Worm (Caenorhabditis elegans) whole organism, L4/young adult: ENCODE measurements around the gene fipp-1.
A peak's percentile ranks its signal among the peaks of the same experiment; 100 is the strongest.
"Not testable (repeated sequence)": the region's sequence is repeated elsewhere in the genome, so short reads cannot be mapped to it uniquely, and the experiment has no call there.

Experiments used
- W03F9.2 ChIP-seq: fragments of 150-350 bp; optimal IDR thresholded peaks from 2 replicates; lab custom pipeline; 2014; ENCODE audit warnings: missing biosample characterization, missing genetic modification characterization
- dao-5 ChIP-seq: sonication (generic microtip); optimal IDR thresholded peaks from 2 replicates; lab custom pipeline; 2016; ENCODE audit warnings: missing genotype, missing genetic modification characterization, moderate library complexity, missing compliant biosample characterization
- him-1 ChIP-seq: sonication (generic microtip); optimal IDR thresholded peaks from 2 replicates; lab custom pipeline; 2016; ENCODE audit warnings: missing genotype, missing genetic modification reagents, missing genetic modification characterization, missing compliant biosample characterization

Gene fipp-1

DNA sequence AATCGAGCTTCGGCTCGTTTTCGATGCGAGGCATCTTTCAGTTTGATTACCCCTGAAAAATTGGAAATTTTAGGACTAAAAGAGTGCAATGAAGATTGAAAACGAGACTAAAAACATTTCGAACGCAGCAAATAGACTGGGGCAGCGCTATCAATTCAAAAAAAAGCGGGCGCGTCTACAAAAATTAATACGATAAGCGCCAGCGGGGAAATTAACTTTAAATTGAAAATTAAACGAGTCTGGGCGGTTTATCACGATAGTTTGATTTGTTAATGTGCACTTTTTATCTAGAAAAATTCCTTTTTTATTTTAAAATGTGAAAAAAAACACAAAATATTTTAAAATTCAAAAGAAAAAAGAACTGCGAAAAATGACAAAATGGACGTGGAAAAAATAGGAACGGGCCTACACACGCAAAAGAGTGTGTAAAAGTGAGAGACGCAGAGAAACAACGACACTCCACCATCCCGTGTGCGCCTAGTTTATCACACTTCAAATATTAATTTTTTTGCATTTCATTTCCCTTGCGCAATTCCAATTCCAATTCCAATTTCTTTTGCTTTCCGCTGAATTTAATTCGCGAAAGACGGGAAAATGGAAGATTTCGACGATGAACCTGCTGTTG lies at the start of gene fipp-1, which contains the start of gene gmpr-1:
TSS of gene fipp-1 (plus strand) at position 499 of the 625 bp plus-strand sequence.
TSS of gene gmpr-1 (minus strand) at position 75 of the 625 bp plus-strand sequence.
- TF ChIP-seq dao-5 (tag; lab: Kevin White, UChicago) (no peak), W03F9.2 (tag; lab: Kevin White, UChicago) (peak; percentile 6)

DNA sequence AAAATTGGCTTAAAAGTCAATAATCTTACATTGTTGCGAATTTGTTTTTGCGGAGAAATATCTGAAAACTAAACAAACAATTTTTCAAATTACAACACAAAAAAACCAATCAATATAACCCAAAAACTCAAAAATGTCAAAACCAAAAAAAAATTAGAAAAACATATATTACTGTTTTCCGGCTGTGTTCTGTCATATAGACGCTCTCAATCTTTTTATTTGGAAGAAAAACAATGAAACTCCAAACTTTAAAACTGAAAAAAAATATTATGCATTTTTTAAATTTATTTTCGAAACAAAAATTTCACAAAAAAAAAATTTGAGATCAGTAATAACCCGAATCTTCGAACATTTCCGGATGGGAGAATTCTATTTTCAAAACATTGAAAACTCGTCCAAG lies 48.9 kb upstream of the fipp-1 start, which contains the start of gene R02D1.2:
TSS of gene R02D1.2 (minus strand) at position 101 of the 400 bp plus-strand sequence.
- TF ChIP-seq dao-5 (tag; lab: Kevin White, UChicago) (no peak), him-1 (tag; lab: Kevin White, UChicago) (no peak), W03F9.2 (tag; lab: Kevin White, UChicago) (no peak)

DNA sequence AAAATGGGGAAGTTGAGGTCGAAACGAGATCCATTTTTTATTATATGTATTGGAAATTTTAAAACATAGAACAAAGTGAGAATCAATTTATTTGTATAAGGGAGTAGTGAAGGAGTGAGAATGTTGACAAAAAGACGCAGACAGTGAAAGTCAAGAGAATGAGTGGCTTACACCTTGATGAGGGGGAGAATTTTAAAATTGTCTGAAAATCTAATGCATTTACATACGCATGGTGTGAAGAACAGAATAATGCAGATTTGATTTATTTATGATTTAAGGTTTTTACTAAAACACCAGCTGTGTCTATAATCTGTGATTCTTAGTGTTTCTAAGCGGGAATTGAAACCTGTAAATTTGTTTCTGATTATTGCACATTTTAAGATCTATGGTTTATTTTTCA lies 46.2 kb upstream of the fipp-1 start, which contains the start of gene nhr-125:
TSS of gene nhr-125 (minus strand) at position 101 of the 400 bp plus-strand sequence.
- TF ChIP-seq dao-5 (tag; lab: Kevin White, UChicago) (no peak), him-1 (tag; lab: Kevin White, UChicago) (no peak), W03F9.2 (tag; lab: Kevin White, UChicago) (no peak)

DNA sequence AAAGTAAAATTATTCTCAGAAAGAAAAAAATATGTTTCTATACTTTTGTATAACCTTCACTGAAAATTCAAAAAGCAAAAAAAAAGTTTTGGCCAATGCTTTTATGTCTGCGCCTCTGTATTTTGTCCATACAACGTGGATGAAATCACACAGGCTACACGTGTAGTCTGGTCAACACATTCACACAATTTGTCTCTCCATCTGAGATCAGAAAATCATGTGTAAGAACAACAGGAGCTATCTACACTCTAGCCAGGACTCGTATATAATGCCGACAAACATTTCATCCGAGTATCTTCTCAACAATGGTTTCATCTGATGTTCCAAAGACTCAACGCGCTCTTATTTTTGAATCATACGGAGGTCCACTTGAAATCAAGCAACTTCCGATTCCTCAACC lies 44.8 kb upstream of the fipp-1 start, which contains the start of gene D2063.1:
TSS of gene D2063.1 (plus strand) at position 281 of the 400 bp plus-strand sequence.
- no peak for TF ChIP-seq W03F9.2 (tag; lab: Kevin White, UChicago)
- no peak for TF ChIP-seq dao-5 (tag; lab: Kevin White, UChicago)
- no peak for TF ChIP-seq him-1 (tag; lab: Kevin White, UChicago)

DNA sequence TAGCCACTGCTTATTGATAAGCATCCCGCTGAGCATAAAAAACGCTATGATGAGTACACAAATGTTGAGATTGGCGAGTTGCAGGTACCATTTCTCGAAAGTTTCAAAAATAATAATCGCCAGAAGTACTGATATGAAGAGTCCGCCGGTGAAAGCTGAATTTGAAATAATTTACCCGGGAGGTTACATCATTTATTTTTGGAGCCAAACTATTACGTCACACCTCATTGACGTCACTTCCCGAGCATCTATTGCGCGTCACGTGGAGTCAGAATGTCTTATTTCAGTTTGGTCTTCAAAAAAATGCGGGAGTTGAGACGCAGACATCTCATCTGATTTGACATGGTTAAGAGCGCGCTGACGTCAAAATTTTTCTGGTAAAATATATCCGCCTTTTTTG lies 40.8 kb upstream of the fipp-1 start:
- no peak for TF ChIP-seq dao-5 (tag; lab: Kevin White, UChicago)
- no peak for TF ChIP-seq W03F9.2 (tag; lab: Kevin White, UChicago)
- TF ChIP-seq him-1 (tag; lab: Kevin White, UChicago) = no peak

DNA sequence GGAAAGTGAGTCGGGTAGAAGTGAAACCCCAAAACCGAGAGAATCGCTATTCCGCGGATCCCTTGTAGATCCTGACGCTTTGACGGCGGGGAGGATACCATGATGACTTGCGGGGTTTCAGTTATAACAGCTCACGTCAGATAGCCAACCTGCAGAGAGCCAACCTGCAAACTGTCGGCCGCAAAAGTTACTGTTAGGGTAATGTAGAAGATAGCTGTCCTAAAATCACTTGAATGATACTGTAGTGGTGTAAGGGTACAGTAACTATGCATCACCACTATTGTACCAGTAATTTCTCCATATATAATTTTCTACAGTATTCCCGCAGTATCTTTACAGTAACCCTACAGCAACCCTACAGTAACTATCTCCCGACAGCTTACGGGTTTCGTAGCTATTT lies 39.2 kb upstream of the fipp-1 start, which contains the start of gene oac-12:
TSS of gene oac-12 (minus strand) at position 101 of the 400 bp plus-strand sequence.
- TF ChIP-seq dao-5 (tag; lab: Kevin White, UChicago) = no peak
- no peak for TF ChIP-seq him-1 (tag; lab: Kevin White, UChicago)
- TF ChIP-seq W03F9.2 (tag; lab: Kevin White, UChicago) = no peak

DNA sequence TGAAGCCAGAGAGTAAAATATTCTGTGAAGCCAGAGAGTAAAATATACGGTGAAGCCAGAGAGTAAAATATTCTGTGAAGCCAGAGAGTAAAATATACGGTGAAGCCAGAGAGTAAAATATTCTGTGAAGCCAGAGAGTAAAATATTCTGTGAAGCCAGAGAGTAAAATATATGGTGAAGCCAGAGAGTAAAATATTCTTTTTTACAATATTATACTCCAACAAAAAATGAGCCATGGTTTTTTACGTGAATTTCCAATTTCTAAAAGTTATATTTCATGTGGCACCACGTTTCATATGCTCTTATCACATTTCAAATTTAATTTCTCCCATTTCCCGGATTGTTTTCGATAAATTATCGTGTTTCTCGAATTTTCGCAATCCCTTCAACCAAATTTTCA lies 35.1 kb upstream of the fipp-1 start, which contains the start of gene irld-1:
TSS of gene irld-1 (plus strand) at position 301 of the 400 bp plus-strand sequence.
- TF ChIP-seq him-1, dao-5, W03F9.2 (tag; lab: Kevin White, UChicago): not testable (repeated sequence)

DNA sequence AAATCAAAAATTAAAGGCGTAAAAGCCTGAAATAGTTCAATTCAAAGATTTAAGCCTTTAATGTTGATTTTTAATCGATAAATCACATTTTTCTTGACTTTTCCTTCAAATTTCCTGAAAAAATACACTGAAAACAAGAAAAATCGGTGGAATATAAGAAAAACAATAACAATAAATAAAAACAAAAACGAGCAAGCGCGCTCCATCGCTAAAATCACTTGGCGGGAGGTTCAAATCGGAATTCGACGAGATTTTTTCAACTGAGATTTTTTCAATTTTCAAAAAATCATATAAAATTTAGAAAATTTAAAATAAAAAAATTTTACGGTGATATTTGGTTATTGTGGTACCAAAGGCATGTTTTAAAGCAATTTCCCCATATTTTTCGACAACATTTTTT lies 32.1 kb upstream of the fipp-1 start:
- TF ChIP-seq him-1 (tag; lab: Kevin White, UChicago) (no peak), dao-5 (tag; lab: Kevin White, UChicago) (no peak), W03F9.2 (tag; lab: Kevin White, UChicago) (no peak)

DNA sequence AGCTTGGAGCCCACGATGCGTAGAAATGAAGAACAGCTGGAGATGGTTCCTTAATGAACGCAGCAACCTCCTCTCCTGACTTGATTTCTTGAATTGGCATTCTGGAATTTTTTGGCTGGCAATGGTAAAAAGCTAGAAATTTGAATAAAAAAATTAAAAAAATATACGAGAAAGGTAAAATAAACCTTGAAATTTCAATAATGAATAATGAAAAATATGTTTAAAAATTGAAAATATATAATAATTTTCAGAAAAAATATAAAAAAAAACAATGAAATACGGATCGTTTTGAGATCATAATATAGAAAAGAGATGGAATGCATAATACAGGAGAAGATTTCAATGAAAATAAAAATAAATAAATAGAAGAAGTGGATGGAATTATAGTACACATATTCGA lies 30.4 kb upstream of the fipp-1 start, which contains the start of gene glrx-3:
TSS of gene glrx-3 (minus strand) at position 101 of the 400 bp plus-strand sequence.
- no peak for TF ChIP-seq him-1 (tag; lab: Kevin White, UChicago)
- TF ChIP-seq W03F9.2 (tag; lab: Kevin White, UChicago) = no peak
- no peak for TF ChIP-seq dao-5 (tag; lab: Kevin White, UChicago)

DNA sequence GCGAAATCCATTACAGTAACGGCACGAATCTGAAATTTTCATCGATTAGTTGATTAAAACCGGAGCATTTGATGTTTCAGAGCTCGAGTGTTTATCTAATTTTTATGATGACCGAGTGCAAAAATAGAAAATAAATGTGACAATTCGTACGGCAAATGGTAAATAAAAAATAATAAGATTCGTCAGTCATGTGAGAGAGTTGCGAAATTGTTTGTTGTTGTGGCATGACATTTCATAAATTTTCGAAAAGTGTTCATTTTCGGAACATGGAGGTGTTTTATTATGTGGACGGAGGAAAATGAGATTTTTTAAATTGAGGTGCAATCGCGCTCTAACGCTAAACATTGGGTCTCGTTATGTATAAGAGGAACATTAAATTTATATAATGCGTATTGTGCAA lies 29.9 kb upstream of the fipp-1 start:
- no peak for TF ChIP-seq W03F9.2 (tag; lab: Kevin White, UChicago)

DNA sequence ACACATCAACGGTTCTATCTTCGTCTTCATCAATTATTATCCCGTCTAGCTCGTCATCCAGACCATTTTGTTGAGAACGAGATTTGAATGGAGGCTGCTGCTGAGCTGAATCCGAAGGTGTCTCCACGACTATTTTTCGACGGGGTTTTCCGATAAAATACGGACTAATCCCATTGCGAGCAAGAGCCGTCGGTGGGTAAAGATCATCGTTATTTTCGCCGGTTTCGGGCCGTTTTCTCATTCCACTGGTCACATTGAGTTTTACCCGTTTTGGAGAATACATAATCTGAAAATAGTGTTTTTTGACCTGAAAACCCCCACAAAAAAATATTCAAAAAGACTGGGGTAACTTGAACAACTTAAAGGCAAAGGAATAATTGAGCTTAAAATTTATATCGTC lies 25.9 kb upstream of the fipp-1 start, which contains the start of gene figl-1:
TSS of gene figl-1 (minus strand) at position 286 of the 400 bp plus-strand sequence.
- no peak for TF ChIP-seq W03F9.2 (tag; lab: Kevin White, UChicago)
- TF ChIP-seq him-1 (tag; lab: Kevin White, UChicago) = no peak
- TF ChIP-seq dao-5 (tag; lab: Kevin White, UChicago) = no peak

DNA sequence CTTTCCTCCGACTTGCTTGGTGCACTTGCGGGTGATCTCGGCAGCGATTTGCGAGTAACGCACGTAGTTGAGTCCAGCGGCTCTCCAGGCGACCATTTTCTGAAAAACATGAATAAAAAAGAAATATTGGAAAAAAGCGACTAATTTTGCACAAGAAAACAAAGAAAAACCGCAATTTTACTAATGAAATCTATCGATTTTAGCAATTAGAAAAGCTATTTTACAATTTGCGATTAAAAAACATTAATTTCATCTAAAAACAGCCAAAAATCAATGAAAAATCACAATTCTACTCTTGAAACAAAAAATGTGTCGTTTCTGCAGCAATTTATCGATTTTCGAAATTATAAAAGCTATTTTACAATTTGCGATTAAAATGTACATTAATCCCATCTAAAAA lies 25.3 kb upstream of the fipp-1 start, which contains the start of gene hpo-18:
TSS of gene hpo-18 (minus strand) at position 101 of the 400 bp plus-strand sequence.
- TF ChIP-seq W03F9.2 (tag; lab: Kevin White, UChicago) (no peak), him-1 (tag; lab: Kevin White, UChicago) (no peak), dao-5 (tag; lab: Kevin White, UChicago) (no peak)

DNA sequence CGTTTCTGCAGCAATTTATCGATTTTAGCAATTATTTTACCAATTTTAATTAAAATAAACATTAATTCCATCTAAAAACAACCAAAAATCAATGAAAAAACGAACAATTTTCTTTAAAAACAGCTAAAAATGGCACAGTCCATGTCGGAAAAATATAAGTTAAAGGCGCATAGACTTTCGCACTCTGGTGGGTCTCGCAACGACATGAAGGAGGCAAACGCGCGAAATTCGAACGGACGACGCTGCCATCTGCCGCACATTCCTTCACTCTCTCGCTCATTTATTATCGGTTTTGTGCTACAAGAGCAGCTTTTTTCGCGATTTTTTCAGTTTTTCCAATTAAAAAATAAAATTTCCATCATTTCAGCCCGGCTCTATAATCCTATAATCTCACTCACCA lies 24.8 kb upstream of the fipp-1 start, which contains the start of gene mcm-7:
TSS of gene mcm-7 (plus strand) at position 368 of the 400 bp plus-strand sequence.
- TF ChIP-seq dao-5 (tag; lab: Kevin White, UChicago) (no peak), him-1 (tag; lab: Kevin White, UChicago) (no peak), W03F9.2 (tag; lab: Kevin White, UChicago) (no peak)
